Worm (Caenorhabditis elegans) whole organism, L1 larva: ENCODE data around the gene rig-4.

ENCODE experiments used
- C04F5.9 ChIP-seq: sonication (generic microtip); optimal IDR thresholded peaks from 2 replicates; lab custom pipeline; 2016; ENCODE audit warnings: missing genetic modification characterization, missing compliant biosample characterization
- C16A3.4 ChIP-seq: fragments of 150-350 bp; optimal IDR thresholded peaks from 2 replicates; lab custom pipeline; 2014; ENCODE audit warnings: missing biosample characterization, missing genetic modification characterization
- Y116A8C.19 ChIP-seq: sonication (generic microtip); optimal IDR thresholded peaks from 2 replicates; lab custom pipeline; 2016; ENCODE audit warnings: missing compliant biosample characterization, missing genetic modification characterization, borderline replicate concordance
- blmp-1 ChIP-seq: fragments of 150-350 bp; optimal IDR thresholded peaks from 2 replicates; lab custom pipeline; 2014; ENCODE audit warnings: missing biosample characterization, missing genetic modification characterization
- ceh-63 ChIP-seq: fragments of 200-800 bp; sonication (Bioruptor generic); optimal IDR thresholded peaks from 2 replicates; lab custom pipeline; 2018; ENCODE audit warnings: mild to moderate bottlenecking, missing genetic modification characterization, missing compliant biosample characterization
- ceh-8 ChIP-seq: fragments of 200-800 bp; sonication (Bioruptor generic); optimal IDR thresholded peaks from 2 replicates; lab custom pipeline; 2018; ENCODE audit warnings: mild to moderate bottlenecking, missing genetic modification characterization, moderate library complexity, missing compliant biosample characterization
- ceh-82 ChIP-seq, 3 experiments: fragments of 150-350 bp in 1 of 3; sonication (generic microtip) in 2 of 3; optimal IDR thresholded peaks; 2 replicates each; lab custom pipeline; 2014 to 2017; ENCODE audit warnings: missing biosample characterization in 3 of 3, missing genetic modification characterization in 3 of 3
- ceh-88 ChIP-seq: fragments of 200-800 bp; sonication (Bioruptor generic); IDR thresholded peaks from 2 replicates; pipeline ENCODE4 v1.3.6; 2022; ENCODE audit warnings: missing genetic modification characterization, missing compliant biosample characterization
- ceh-90 ChIP-seq: sonication (generic microtip); optimal IDR thresholded peaks from 2 replicates; lab custom pipeline; 2016; ENCODE audit warnings: missing genetic modification characterization, missing compliant biosample characterization
- dpl-1 ChIP-seq, 3 experiments: fragments of 150-350 bp in 2 of 3; sonication (generic microtip) in 1 of 3; optimal IDR thresholded peaks; 2 replicates each; lab custom pipeline; 2014 to 2017; ENCODE audit warnings: missing biosample characterization in 3 of 3, missing genetic modification characterization in 3 of 3, missing genetic modification reagents in 3 of 3
- dsc-1 ChIP-seq: sonication (generic microtip); optimal IDR thresholded peaks from 2 replicates; lab custom pipeline; 2016; ENCODE audit warnings: mild to moderate bottlenecking, missing genetic modification characterization, missing compliant biosample characterization
- egl-13 ChIP-seq: sonication (generic microtip); optimal IDR thresholded peaks from 2 replicates; lab custom pipeline; 2016; ENCODE audit warnings: missing genotype, missing genetic modification reagents, missing genetic modification characterization, missing compliant biosample characterization
- fkh-10 ChIP-seq: sonication (generic microtip); optimal IDR thresholded peaks from 2 replicates; lab custom pipeline; 2017; ENCODE audit warnings: missing biosample characterization, missing genetic modification reagents, missing genetic modification characterization
- fkh-4 ChIP-seq: sonication (generic microtip); optimal IDR thresholded peaks from 2 replicates; lab custom pipeline; 2016; ENCODE audit warnings: missing compliant biosample characterization, missing genetic modification characterization, borderline replicate concordance
- fkh-8 ChIP-seq: sonication (generic microtip); optimal IDR thresholded peaks from 2 replicates; lab custom pipeline; 2016; ENCODE audit warnings: mild to moderate bottlenecking, missing genetic modification characterization, missing compliant biosample characterization
- fos-1 ChIP-seq: fragments of 150-350 bp; optimal IDR thresholded peaks from 2 replicates; lab custom pipeline; 2014; ENCODE audit warnings: missing biosample characterization, missing genetic modification characterization
- grh-1 ChIP-seq: fragments of 200-800 bp; sonication (Bioruptor generic); IDR thresholded peaks from 2 replicates; pipeline ENCODE4 v1.3.6; 2022; ENCODE audit warnings: missing genetic modification reagents, missing genetic modification characterization, missing compliant biosample characterization
- hlh-4 ChIP-seq: sonication (generic microtip); optimal IDR thresholded peaks from 2 replicates; lab custom pipeline; 2016; ENCODE audit warnings: mild to moderate bottlenecking, missing genetic modification characterization, missing compliant biosample characterization
- isw-1 ChIP-seq: fragments of 200-800 bp; sonication (Bioruptor generic); IDR thresholded peaks from 2 replicates; pipeline ENCODE4 v1.3.6; 2022; ENCODE audit warnings: missing genetic modification characterization, missing compliant biosample characterization
- jun-1 ChIP-seq: fragments of 150-350 bp; optimal IDR thresholded peaks from 2 replicates; lab custom pipeline; 2014; ENCODE audit warnings: missing biosample characterization, missing genetic modification reagents, missing genetic modification characterization
- lin-13 ChIP-seq: fragments of 150-350 bp; optimal IDR thresholded peaks from 2 replicates; lab custom pipeline; 2014; ENCODE audit warnings: missing biosample characterization, missing genetic modification reagents, missing genetic modification characterization
- lin-14 ChIP-seq: fragments of 200-800 bp; sonication (Bioruptor generic); optimal IDR thresholded peaks from 2 replicates; lab custom pipeline; 2018; ENCODE audit warnings: mild to moderate bottlenecking, missing genetic modification characterization, moderate library complexity, missing compliant biosample characterization
- lin-15B ChIP-seq: fragments of 150-350 bp; sonication (generic microtip); optimal IDR thresholded peaks from 3 replicates; lab custom pipeline; 2014; ENCODE audit warnings: missing biosample characterization, missing genetic modification characterization
- lin-35 ChIP-seq, 2 experiments: fragments of 150-350 bp; optimal IDR thresholded peaks; 2 replicates each; lab custom pipeline; 2014; ENCODE audit warnings: missing biosample characterization in 2 of 2, missing genetic modification characterization in 2 of 2, missing genetic modification reagents in 2 of 2
- lir-3 ChIP-seq: sonication (generic microtip); optimal IDR thresholded peaks from 2 replicates; lab custom pipeline; 2016; ENCODE audit warnings: mild to moderate bottlenecking, missing genetic modification characterization, moderate library complexity, missing compliant biosample characterization; ENCODE audit not compliant: poor library complexity
- lsy-2 ChIP-seq, 2 experiments: fragments of 150-350 bp; optimal IDR thresholded peaks; 2 replicates each; lab custom pipeline; 2014; ENCODE audit warnings: missing biosample characterization in 2 of 2, missing genetic modification characterization in 2 of 2
- mab-9 ChIP-seq: fragments of 200-800 bp; sonication (Bioruptor generic); IDR thresholded peaks from 2 replicates; pipeline ENCODE4 v1.3.6; 2022; ENCODE audit warnings: missing genetic modification reagents, missing genetic modification characterization, missing compliant biosample characterization
- mdl-1 ChIP-seq, 2 experiments: fragments of 150-350 bp; optimal IDR thresholded peaks; 2 replicates each; lab custom pipeline; 2014 to 2017; ENCODE audit warnings: missing biosample characterization in 2 of 2, missing genetic modification characterization in 2 of 2, inconsistent platforms in 1 of 2
- mep-1 ChIP-seq: fragments of 150-350 bp; optimal IDR thresholded peaks from 2 replicates; lab custom pipeline; 2014; ENCODE audit warnings: missing biosample characterization, missing genetic modification characterization
- nhr-19 ChIP-seq: fragments of 200-800 bp; sonication (Bioruptor generic); conservative IDR thresholded peaks from 2 replicates; pipeline ENCODE4 v1.3.6; 2022; ENCODE audit warnings: missing genetic modification characterization, missing compliant biosample characterization
- nhr-20 ChIP-seq: sonication (generic microtip); optimal IDR thresholded peaks from 2 replicates; lab custom pipeline; 2016; ENCODE audit warnings: mild to moderate bottlenecking, missing genetic modification characterization, missing compliant biosample characterization
- nhr-47 ChIP-seq: sonication (generic microtip); optimal IDR thresholded peaks from 2 replicates; lab custom pipeline; 2016; ENCODE audit warnings: mild to moderate bottlenecking, missing genetic modification characterization, moderate library complexity, missing compliant biosample characterization
- nhr-71 ChIP-seq: sonication (generic microtip); optimal IDR thresholded peaks from 2 replicates; lab custom pipeline; 2016; ENCODE audit warnings: mild to moderate bottlenecking, missing genetic modification characterization, moderate library complexity, missing compliant biosample characterization
- nhr-77 ChIP-seq: fragments of 150-350 bp; optimal IDR thresholded peaks from 2 replicates; lab custom pipeline; 2014; ENCODE audit warnings: missing biosample characterization, missing genetic modification characterization
- nhr-85 ChIP-seq: sonication (generic microtip); peaks from one replicate; lab custom pipeline; 2016; ENCODE audit warnings: missing genetic modification characterization, inconsistent platforms, missing compliant biosample characterization
- nhr-90 ChIP-seq: sonication (generic microtip); optimal IDR thresholded peaks from 2 replicates; lab custom pipeline; 2016; ENCODE audit warnings: mild to moderate bottlenecking, missing genetic modification characterization, missing compliant biosample characterization; ENCODE audit not compliant: poor library complexity
- pax-3 ChIP-seq: fragments of 200-800 bp; sonication (Bioruptor generic); optimal IDR thresholded peaks from 2 replicates; lab custom pipeline; 2018; ENCODE audit warnings: mild to moderate bottlenecking, missing genetic modification characterization, moderate library complexity, missing compliant biosample characterization
- skn-1 ChIP-seq: fragments of 150-350 bp; optimal IDR thresholded peaks from 2 replicates; lab custom pipeline; 2014; ENCODE audit warnings: missing biosample characterization, missing genetic modification characterization
- snu-23 ChIP-seq: sonication (generic microtip); optimal IDR thresholded peaks from 2 replicates; lab custom pipeline; 2016; ENCODE audit warnings: missing genetic modification characterization, missing compliant biosample characterization
- sox-4 ChIP-seq: sonication (generic microtip); optimal IDR thresholded peaks from 2 replicates; lab custom pipeline; 2016; ENCODE audit warnings: missing genetic modification characterization, missing compliant biosample characterization
- swsn-7 ChIP-seq: sonication (generic microtip); optimal IDR thresholded peaks from 2 replicates; lab custom pipeline; 2016; ENCODE audit warnings: missing genetic modification characterization, missing compliant biosample characterization
- tbx-2 ChIP-seq: sonication (generic microtip); optimal IDR thresholded peaks from 2 replicates; lab custom pipeline; 2016; ENCODE audit warnings: missing genetic modification characterization, missing compliant biosample characterization
- tlp-1 ChIP-seq: fragments of 150-350 bp; optimal IDR thresholded peaks from 2 replicates; lab custom pipeline; 2014; ENCODE audit warnings: missing biosample characterization, missing genetic modification characterization
- unc-86 ChIP-seq: sonication (generic microtip); optimal IDR thresholded peaks from 2 replicates; lab custom pipeline; 2016; ENCODE audit warnings: missing genetic modification characterization, missing compliant biosample characterization
- vab-15 ChIP-seq: sonication (generic microtip); optimal IDR thresholded peaks from 2 replicates; lab custom pipeline; 2017; ENCODE audit warnings: missing genotype, mild to moderate bottlenecking, missing genetic modification characterization, missing compliant biosample characterization
- xbp-1 ChIP-seq: sonication (generic microtip); optimal IDR thresholded peaks from 2 replicates; lab custom pipeline; 2016; ENCODE audit warnings: missing genetic modification characterization, missing compliant biosample characterization
- ztf-11 ChIP-seq, 2 experiments: sonication (generic microtip); optimal IDR thresholded peaks; 2 replicates each; lab custom pipeline; 2016 to 2017; ENCODE audit warnings: missing genetic modification characterization in 2 of 2, missing biosample characterization in 1 of 2, missing compliant biosample characterization in 1 of 2
- ztf-4 ChIP-seq: fragments of 150-350 bp; optimal IDR thresholded peaks from 2 replicates; lab custom pipeline; 2014; ENCODE audit warnings: missing biosample characterization, missing genetic modification characterization

rig-4 gene

ce11 chrIV:8016694-8017093, 12.8 kb upstream of the rig-4 start, which contains the start of gene elpc-4:
Gene elpc-4, plus strand, starts transcription at chrIV:8016994.
- TF ChIP-seq tbx-2 (tag; lab: Kevin White, UChicago) = no peak
- no peak for TF ChIP-seq dpl-1 (GFP tag; optimal IDR thresholded peaks at IDR 0.05; lab: Kevin White, UChicago)
- no peak for TF ChIP-seq ztf-4 (tag; lab: Kevin White, UChicago)
- TF ChIP-seq C04F5.9 (tag; lab: Kevin White, UChicago) = no peak
- TF ChIP-seq tlp-1 (tag; lab: Kevin White, UChicago) = no peak

DNA sequence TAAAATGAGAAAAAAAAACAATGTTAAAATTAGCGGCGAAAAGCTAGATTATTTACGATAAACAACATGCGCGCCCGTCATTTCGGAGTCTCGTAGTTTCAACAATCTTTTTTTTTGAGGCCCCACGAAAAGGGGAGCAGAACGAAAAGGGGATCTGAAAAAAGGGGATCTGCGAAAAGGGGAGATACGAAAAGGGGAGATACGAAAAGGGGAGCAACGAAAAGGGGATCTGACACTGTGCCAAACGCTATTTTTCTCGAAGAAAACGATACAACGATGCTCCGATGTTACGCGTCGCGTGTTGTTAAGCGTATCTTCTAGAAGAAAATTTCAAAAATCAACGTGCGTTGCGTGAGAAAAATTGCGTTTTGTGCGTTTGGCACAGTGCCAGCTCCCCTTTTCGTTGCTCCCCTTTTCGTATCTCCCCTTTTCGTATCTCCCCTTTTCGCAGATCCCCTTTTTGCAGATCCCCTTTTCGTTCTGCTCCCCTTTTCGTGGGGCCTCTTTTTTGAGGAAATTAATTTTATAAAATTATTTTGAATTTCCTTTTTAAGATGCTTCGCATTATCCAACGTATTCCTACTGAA, 11.9 kb upstream of the rig-4 start, which contains the start of gene C26B2.7:
TSS of gene C26B2.7 (plus strand) at position 549 of the 587 bp plus-strand sequence.
- TF ChIP-seq vab-15 (tag; lab: Kevin White, UChicago) = peak; percentile 76
- peak; percentile 22 for TF ChIP-seq lin-13
- peak; percentile 47 for TF ChIP-seq fkh-10 (GFP tag; lab: Kevin White, UChicago)
- peak; percentile 76 for TF ChIP-seq pax-3 (tag; lab: Kevin White, UChicago)
- TF ChIP-seq ceh-8 = peak; percentile 37
- peak; percentile 34 for TF ChIP-seq skn-1 (tag; lab: Kevin White, UChicago)
- peak in 1 of 2 experiments; percentile 94 for TF ChIP-seq ztf-11 (tag; optimal IDR thresholded peaks at IDR 0.05; lab: Kevin White, UChicago)
- peak; percentile 82 for TF ChIP-seq nhr-90 (tag; lab: Kevin White, UChicago)
- peak; percentile 81 for TF ChIP-seq lin-14 (GFP tag; lab: Kevin White, UChicago)
- TF ChIP-seq mab-9 (GFP tag; lab: Robert Waterston, UW) = peak; percentile 64; the same call in 1 of the 2 replicates
- peak; percentile 84 for TF ChIP-seq xbp-1
- TF ChIP-seq egl-13 (tag; lab: Kevin White, UChicago) = peak; percentile 86
- peak; percentile 81 for TF ChIP-seq isw-1 (GFP tag; lab: Robert Waterston, UW)
- peak; percentile 81 for TF ChIP-seq swsn-7 (tag; lab: Kevin White, UChicago)
- peak; percentile 86 for TF ChIP-seq ceh-88
- TF ChIP-seq fkh-4 (tag; lab: Kevin White, UChicago) = peak; percentile 48
- peak; percentile 82 for TF ChIP-seq snu-23 (GFP tag; lab: Kevin White, UChicago)
- 0 out of 2 replicates have a peak, but pooled peaks have one; percentile 27 for TF ChIP-seq grh-1
- peak; percentile 76 to 89 for TF ChIP-seq lin-35 (GFP tag; optimal IDR thresholded peaks at IDR 0.05; lab: Kevin White, UChicago)
- peak; percentile 36 for TF ChIP-seq lin-15B (tag; lab: Kevin White, UChicago)
- peak; percentile 54 for TF ChIP-seq ceh-63
- TF ChIP-seq ceh-82 (tag; optimal IDR thresholded peaks at IDR 0.05; lab: Kevin White, UChicago) = peak; percentile 47 to 82 (median 50)
- TF ChIP-seq Y116A8C.19 = peak; percentile 28
- peak; percentile 22 for TF ChIP-seq mep-1 (tag; lab: Kevin White, UChicago)
- peak; percentile 88 for TF ChIP-seq lir-3 (tag; lab: Kevin White, UChicago)
- peak; percentile 83 for TF ChIP-seq nhr-20
- TF ChIP-seq fkh-8 (tag; lab: Kevin White, UChicago) = peak; percentile 75
- TF ChIP-seq lsy-2 (tag; optimal IDR thresholded peaks at IDR 0.05; lab: Kevin White, UChicago) = peak; percentile 69 to 80
- peak; percentile 84 for TF ChIP-seq unc-86
- peak; percentile 7 for TF ChIP-seq hlh-4
- TF ChIP-seq fos-1 (tag; lab: Kevin White, UChicago) = peak; percentile 21
- TF ChIP-seq blmp-1 (tag; lab: Kevin White, UChicago) = peak; percentile 31
- peak; percentile 69 to 85 (median 81) for TF ChIP-seq dpl-1 (GFP tag; optimal IDR thresholded peaks at IDR 0.05; lab: Kevin White, UChicago)
- TF ChIP-seq nhr-77 (tag; lab: Kevin White, UChicago) = peak; percentile 33
- TF ChIP-seq nhr-19 (GFP tag; lab: Robert Waterston, UW) = peak; percentile 85
- peak; percentile 53 for TF ChIP-seq ceh-90
- TF ChIP-seq sox-4 = peak; percentile 83
- peak; percentile 44 for TF ChIP-seq jun-1 (tag; lab: Kevin White, UChicago)
- peak in 1 of 2 experiments; percentile 52 for TF ChIP-seq mdl-1 (tag; optimal IDR thresholded peaks at IDR 0.05; lab: Kevin White, UChicago)
- peak; percentile 88 for TF ChIP-seq nhr-71
- peak; percentile 54 for TF ChIP-seq C04F5.9 (tag; lab: Kevin White, UChicago)
- peak; percentile 41 for TF ChIP-seq C16A3.4
- TF ChIP-seq dsc-1 (tag; lab: Kevin White, UChicago) = peak; percentile 83
- peak; percentile 67 for TF ChIP-seq nhr-85 (tag; lab: Kevin White, UChicago)
- TF ChIP-seq nhr-47 (tag; lab: Kevin White, UChicago) = peak; percentile 88
- peak; percentile 76 for TF ChIP-seq tbx-2 (tag; lab: Kevin White, UChicago)
